Worm (Caenorhabditis elegans) whole organism, L1 larva: ENCODE results near the gene cor-1.
"Not testable (repeated sequence)": the region's sequence is repeated elsewhere in the genome, so short reads cannot be mapped to it uniquely, and the experiment has no call there.

Experiments used
- C04F5.9 ChIP-seq: sonication (generic microtip); optimal IDR thresholded peaks from 2 replicates; lab custom pipeline; 2016; ENCODE audit warnings: missing genetic modification characterization, missing compliant biosample characterization
- C16A3.4 ChIP-seq: fragments of 150-350 bp; optimal IDR thresholded peaks from 2 replicates; lab custom pipeline; 2014; ENCODE audit warnings: missing biosample characterization, missing genetic modification characterization
- F16B12.6 ChIP-seq: fragments of 150-350 bp; optimal IDR thresholded peaks from 2 replicates; lab custom pipeline; 2014; ENCODE audit warnings: missing biosample characterization, missing genetic modification characterization
- aha-1 ChIP-seq: fragments of 150-350 bp; optimal IDR thresholded peaks from 2 replicates; lab custom pipeline; 2014; ENCODE audit warnings: missing biosample characterization, missing genetic modification characterization
- blmp-1 ChIP-seq: fragments of 150-350 bp; optimal IDR thresholded peaks from 2 replicates; lab custom pipeline; 2014; ENCODE audit warnings: missing biosample characterization, missing genetic modification characterization
- ceh-8 ChIP-seq: fragments of 200-800 bp; sonication (Bioruptor generic); optimal IDR thresholded peaks from 2 replicates; lab custom pipeline; 2018; ENCODE audit warnings: mild to moderate bottlenecking, missing genetic modification characterization, moderate library complexity, missing compliant biosample characterization
- ceh-82 ChIP-seq, 3 experiments: fragments of 150-350 bp in 1 of 3; sonication (generic microtip) in 2 of 3; optimal IDR thresholded peaks; 2 replicates each; lab custom pipeline; 2014 to 2017; ENCODE audit warnings: missing biosample characterization in 3 of 3, missing genetic modification characterization in 3 of 3
- dsc-1 ChIP-seq: sonication (generic microtip); optimal IDR thresholded peaks from 2 replicates; lab custom pipeline; 2016; ENCODE audit warnings: mild to moderate bottlenecking, missing genetic modification characterization, missing compliant biosample characterization
- efl-1 ChIP-seq, 4 experiments: fragments of 150-350 bp; optimal IDR thresholded peaks in 3 of 4; peaks in 1 of 4; 1 replicate in 1 of 4; 2 replicates in 3 of 4; lab custom pipeline; 2014; ENCODE audit warnings: missing biosample characterization in 2 of 4, missing genetic modification characterization in 2 of 4, missing genetic modification reagents in 2 of 4
- efl-3 ChIP-seq: fragments of 200-800 bp; sonication (Bioruptor generic); optimal IDR thresholded peaks from 2 replicates; lab custom pipeline; 2018; ENCODE audit warnings: mild to moderate bottlenecking, missing genetic modification characterization, missing compliant biosample characterization
- egl-27 ChIP-seq, 2 experiments: fragments of 150-350 bp in 1 of 2; sonication (generic microtip); optimal IDR thresholded peaks; 3 replicates each; lab custom pipeline; 2017 to 2018; ENCODE audit warnings: missing biosample characterization in 2 of 2, missing genetic modification characterization in 2 of 2, missing genetic modification reagents in 2 of 2
- fos-1 ChIP-seq: fragments of 150-350 bp; optimal IDR thresholded peaks from 2 replicates; lab custom pipeline; 2014; ENCODE audit warnings: missing biosample characterization, missing genetic modification characterization
- grh-1 ChIP-seq: fragments of 200-800 bp; sonication (Bioruptor generic); IDR thresholded peaks from 2 replicates; pipeline ENCODE4 v1.3.6; 2022; ENCODE audit warnings: missing genetic modification reagents, missing genetic modification characterization, missing compliant biosample characterization
- hlh-17 ChIP-seq: fragments of 200-800 bp; sonication (Bioruptor generic); optimal IDR thresholded peaks from 2 replicates; lab custom pipeline; 2018; ENCODE audit warnings: missing genetic modification characterization, mild to moderate bottlenecking, missing compliant biosample characterization, moderate library complexity, borderline replicate concordance
- hpl-2 ChIP-seq: fragments of 150-350 bp; optimal IDR thresholded peaks from 2 replicates; lab custom pipeline; 2014; ENCODE audit warnings: missing biosample characterization, missing genetic modification reagents, missing genetic modification characterization
- irx-1 ChIP-seq: sonication (generic microtip); optimal IDR thresholded peaks from 2 replicates; lab custom pipeline; 2016; ENCODE audit warnings: missing genetic modification characterization, missing compliant biosample characterization
- isw-1 ChIP-seq: fragments of 200-800 bp; sonication (Bioruptor generic); IDR thresholded peaks from 2 replicates; pipeline ENCODE4 v1.3.6; 2022; ENCODE audit warnings: missing genetic modification characterization, missing compliant biosample characterization
- jun-1 ChIP-seq: fragments of 150-350 bp; optimal IDR thresholded peaks from 2 replicates; lab custom pipeline; 2014; ENCODE audit warnings: missing biosample characterization, missing genetic modification reagents, missing genetic modification characterization
- lin-15B ChIP-seq: fragments of 150-350 bp; sonication (generic microtip); optimal IDR thresholded peaks from 3 replicates; lab custom pipeline; 2014; ENCODE audit warnings: missing biosample characterization, missing genetic modification characterization
- lin-39 ChIP-seq: fragments of 150-350 bp; optimal IDR thresholded peaks from 2 replicates; lab custom pipeline; 2014; ENCODE audit warnings: missing biosample characterization, missing genetic modification reagents, missing genetic modification characterization
- lir-3 ChIP-seq: sonication (generic microtip); optimal IDR thresholded peaks from 2 replicates; lab custom pipeline; 2016; ENCODE audit warnings: mild to moderate bottlenecking, missing genetic modification characterization, moderate library complexity, missing compliant biosample characterization; ENCODE audit not compliant: poor library complexity
- lsy-2 ChIP-seq, 2 experiments: fragments of 150-350 bp; optimal IDR thresholded peaks; 2 replicates each; lab custom pipeline; 2014; ENCODE audit warnings: missing biosample characterization in 2 of 2, missing genetic modification characterization in 2 of 2
- mdl-1 ChIP-seq, 2 experiments: fragments of 150-350 bp; optimal IDR thresholded peaks; 2 replicates each; lab custom pipeline; 2014 to 2017; ENCODE audit warnings: missing biosample characterization in 2 of 2, missing genetic modification characterization in 2 of 2, inconsistent platforms in 1 of 2
- mef-2 ChIP-seq: fragments of 150-350 bp; optimal IDR thresholded peaks from 2 replicates; lab custom pipeline; 2014; ENCODE audit warnings: missing biosample characterization, missing genetic modification characterization
- nhr-11 ChIP-seq: fragments of 150-350 bp; optimal IDR thresholded peaks from 2 replicates; lab custom pipeline; 2014; ENCODE audit warnings: missing biosample characterization, missing genetic modification characterization
- nhr-12 ChIP-seq: sonication (generic microtip); optimal IDR thresholded peaks from 2 replicates; lab custom pipeline; 2017; ENCODE audit warnings: missing biosample characterization, missing genetic modification characterization
- nhr-19 ChIP-seq: fragments of 200-800 bp; sonication (Bioruptor generic); conservative IDR thresholded peaks from 2 replicates; pipeline ENCODE4 v1.3.6; 2022; ENCODE audit warnings: missing genetic modification characterization, missing compliant biosample characterization
- nhr-20 ChIP-seq: sonication (generic microtip); optimal IDR thresholded peaks from 2 replicates; lab custom pipeline; 2016; ENCODE audit warnings: mild to moderate bottlenecking, missing genetic modification characterization, missing compliant biosample characterization
- nhr-28 ChIP-seq: fragments of 150-350 bp; optimal IDR thresholded peaks from 2 replicates; lab custom pipeline; 2014; ENCODE audit warnings: missing biosample characterization, missing genetic modification characterization
- nhr-71 ChIP-seq: sonication (generic microtip); optimal IDR thresholded peaks from 2 replicates; lab custom pipeline; 2016; ENCODE audit warnings: mild to moderate bottlenecking, missing genetic modification characterization, moderate library complexity, missing compliant biosample characterization
- nhr-77 ChIP-seq: fragments of 150-350 bp; optimal IDR thresholded peaks from 2 replicates; lab custom pipeline; 2014; ENCODE audit warnings: missing biosample characterization, missing genetic modification characterization
- nhr-84 ChIP-seq: sonication (generic microtip); optimal IDR thresholded peaks from 2 replicates; lab custom pipeline; 2017; ENCODE audit warnings: missing biosample characterization, missing genetic modification characterization
- nhr-85 ChIP-seq: sonication (generic microtip); peaks from one replicate; lab custom pipeline; 2016; ENCODE audit warnings: missing genetic modification characterization, inconsistent platforms, missing compliant biosample characterization
- pag-3 ChIP-seq: sonication (generic microtip); optimal IDR thresholded peaks from 2 replicates; lab custom pipeline; 2017; ENCODE audit warnings: missing genetic modification characterization, mild to moderate bottlenecking, missing compliant biosample characterization, antibody characterized with exemption, borderline replicate concordance; ENCODE audit not compliant: insufficient read depth
- rnt-1 ChIP-seq: sonication (generic microtip); optimal IDR thresholded peaks from 2 replicates; lab custom pipeline; 2016; ENCODE audit warnings: mild to moderate bottlenecking, missing genetic modification characterization, moderate library complexity, missing compliant biosample characterization
- snpc-4 ChIP-seq: fragments of 150-350 bp; optimal IDR thresholded peaks from 2 replicates; lab custom pipeline; 2014; ENCODE audit warnings: missing biosample characterization, missing genetic modification characterization
- snu-23 ChIP-seq: sonication (generic microtip); optimal IDR thresholded peaks from 2 replicates; lab custom pipeline; 2016; ENCODE audit warnings: missing genetic modification characterization, missing compliant biosample characterization
- sox-4 ChIP-seq: sonication (generic microtip); optimal IDR thresholded peaks from 2 replicates; lab custom pipeline; 2016; ENCODE audit warnings: missing genetic modification characterization, missing compliant biosample characterization
- sptf-1 ChIP-seq: fragments of 150-350 bp; optimal IDR thresholded peaks from 2 replicates; lab custom pipeline; 2014; ENCODE audit warnings: missing biosample characterization, missing genetic modification characterization
- unc-30 ChIP-seq: sonication (generic microtip); optimal IDR thresholded peaks from 2 replicates; lab custom pipeline; 2017; ENCODE audit warnings: missing biosample characterization, missing genetic modification characterization
- unc-86 ChIP-seq: sonication (generic microtip); optimal IDR thresholded peaks from 2 replicates; lab custom pipeline; 2016; ENCODE audit warnings: missing genetic modification characterization, missing compliant biosample characterization
- ztf-11 ChIP-seq, 2 experiments: sonication (generic microtip); optimal IDR thresholded peaks; 2 replicates each; lab custom pipeline; 2016 to 2017; ENCODE audit warnings: missing genetic modification characterization in 2 of 2, missing biosample characterization in 1 of 2, missing compliant biosample characterization in 1 of 2

Gene cor-1

DNA sequence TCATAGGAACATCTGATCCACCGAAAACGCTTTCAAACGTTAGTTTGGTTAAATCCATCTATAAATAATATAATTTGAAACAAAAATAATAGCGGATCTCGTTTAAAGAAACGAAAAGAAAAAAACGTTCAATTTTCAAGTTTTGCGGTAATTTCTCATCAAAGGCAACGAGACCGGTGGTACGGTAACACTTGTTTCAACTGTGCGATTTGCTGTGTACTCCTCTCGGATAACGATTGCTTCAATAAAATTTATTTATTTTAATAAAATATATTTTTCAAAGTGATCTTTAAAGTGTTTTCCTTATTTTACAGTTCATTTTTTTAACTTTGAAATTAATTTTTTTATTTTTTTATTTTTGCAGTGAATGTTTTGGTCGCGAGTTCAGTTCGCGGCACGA lies 30.3 kb upstream of the cor-1 start, which contains the start of the genes rde-4 and cox-14 (continued):
- TF ChIP-seq mdl-1 (tag; optimal IDR thresholded peaks at IDR 0.05; lab: Kevin White, UChicago) (peak in 1 of 2 experiments; percentile 76), ztf-11 (tag; optimal IDR thresholded peaks at IDR 0.05; lab: Kevin White, UChicago) (peak in 1 of 2 experiments; percentile 44)

ce11 chrIII:10221860-10222259 lies 27.1 kb upstream of the cor-1 start, which contains the start of gene Y70G10A.4:
Gene Y70G10A.4 (plus strand): TSS chrIII:10222160.
- not testable (repeated sequence) for TF ChIP-seq mef-2; nhr-71; sptf-1 (tag; lab: Kevin White, UChicago)
- TF ChIP-seq, all 84 proteins: peak for 0; not testable (repeated sequence) for 84

DNA sequence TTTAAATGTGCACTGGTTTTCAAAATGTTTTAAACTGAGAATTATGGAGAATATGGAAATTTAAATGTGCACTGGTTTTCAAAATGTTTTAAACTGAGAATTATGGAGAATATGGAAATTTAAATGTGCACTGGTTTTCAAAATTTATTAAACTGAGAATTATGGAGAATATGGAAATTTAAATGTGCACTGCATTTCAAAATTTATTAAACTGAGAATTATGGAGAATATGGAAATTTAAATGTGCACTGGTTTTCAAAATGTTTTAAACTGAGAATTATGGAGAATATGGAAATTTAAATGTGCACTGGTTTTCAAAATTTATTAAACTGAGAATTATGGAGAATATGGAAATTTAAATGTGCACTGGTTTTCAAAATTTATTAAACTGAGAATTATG lies 23.9 kb upstream of the cor-1 start:
- TF ChIP-seq lir-3 (tag; lab: Kevin White, UChicago) (peak; percentile 79), nhr-28 (tag; lab: Kevin White, UChicago) (peak; percentile 47)

DNA sequence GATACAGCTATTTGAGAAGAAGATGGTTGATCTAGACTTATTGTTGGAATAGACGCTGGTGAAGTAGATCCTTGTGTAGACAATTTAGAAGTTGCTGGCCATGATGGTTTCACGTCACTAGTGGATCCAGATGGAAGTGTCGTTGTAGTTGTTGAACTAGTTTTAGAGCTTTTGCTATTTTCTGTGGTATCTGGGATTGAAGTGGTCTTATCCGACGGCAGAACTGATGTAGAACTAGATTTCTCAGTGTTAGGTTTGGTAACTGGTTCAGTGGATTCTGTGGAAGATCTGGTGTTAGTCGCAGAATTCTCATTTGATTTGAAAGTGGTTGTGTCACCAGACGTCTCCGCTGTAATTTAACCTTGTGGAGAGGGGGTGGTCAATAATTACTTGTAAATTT lies 17.3 kb upstream of the cor-1 start:
- TF ChIP-seq F16B12.6 (tag; lab: Kevin White, UChicago) (no peak), nhr-11 (no peak), nhr-20 (no peak), aha-1 (tag; lab: Kevin White, UChicago) (no peak), hlh-17 (GFP tag; lab: Kevin White, UChicago) (no peak), lsy-2 (tag; optimal IDR thresholded peaks at IDR 0.05; lab: Kevin White, UChicago) (no peak), isw-1 (GFP tag; lab: Robert Waterston, UW) (no peak), hpl-2 (GFP tag; lab: Kevin White, UChicago) (no peak), grh-1 (GFP tag; lab: Robert Waterston, UW) (no peak), nhr-12 (tag; lab: Kevin White, UChicago) (no peak), snu-23 (GFP tag; lab: Kevin White, UChicago) (no peak), mdl-1 (tag; optimal IDR thresholded peaks at IDR 0.05; lab: Kevin White, UChicago) (no peak), rnt-1 (tag; lab: Kevin White, UChicago) (no peak), egl-27 (tag; optimal IDR thresholded peaks at IDR 0.05; lab: Kevin White, UChicago) (no peak), C16A3.4 (tag; lab: Kevin White, UChicago) (no peak), nhr-84 (tag; lab: Kevin White, UChicago) (no peak), efl-1 (optimal IDR thresholded peaks at IDR 0.05; lab: Kevin White, UChicago) (no peak), efl-1 (GFP tag; optimal IDR thresholded peaks at IDR 0.05 in 1 of 2; lab: Kevin White, UChicago) (no peak)
- TF ChIP-seq, all 84 proteins: peak for 0

DNA sequence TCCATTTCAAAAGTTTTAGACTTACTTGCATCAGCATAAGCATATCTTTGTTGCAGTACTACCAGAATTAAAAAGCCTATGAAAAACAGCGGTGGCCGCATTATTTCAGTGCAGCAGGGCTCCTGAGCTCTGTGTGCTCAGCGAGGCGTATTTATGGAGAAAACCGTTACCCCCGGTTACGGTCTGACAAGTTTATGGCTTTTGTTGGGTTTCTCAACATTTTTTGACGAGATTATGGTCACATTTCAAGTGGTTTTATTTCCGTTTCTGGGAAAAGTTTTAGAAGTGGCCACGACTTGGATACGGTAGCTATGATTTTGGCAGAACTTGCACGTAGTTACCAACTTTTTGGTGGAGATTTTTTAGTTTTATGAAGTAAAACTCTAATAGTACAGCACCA lies 14.9 kb upstream of the cor-1 start, which contains the start of gene paml-1:
Gene paml-1 (minus strand): TSS at position 101 of the 400 bp plus-strand sequence.
- TF ChIP-seq nhr-20 = no peak
- peak; percentile 40 for TF ChIP-seq nhr-85 (tag; lab: Kevin White, UChicago)
- no peak for TF ChIP-seq C04F5.9 (tag; lab: Kevin White, UChicago)
- TF ChIP-seq unc-30 (tag; lab: Kevin White, UChicago) = no peak
- no peak for TF ChIP-seq lin-39 (tag; lab: Kevin White, UChicago)

DNA sequence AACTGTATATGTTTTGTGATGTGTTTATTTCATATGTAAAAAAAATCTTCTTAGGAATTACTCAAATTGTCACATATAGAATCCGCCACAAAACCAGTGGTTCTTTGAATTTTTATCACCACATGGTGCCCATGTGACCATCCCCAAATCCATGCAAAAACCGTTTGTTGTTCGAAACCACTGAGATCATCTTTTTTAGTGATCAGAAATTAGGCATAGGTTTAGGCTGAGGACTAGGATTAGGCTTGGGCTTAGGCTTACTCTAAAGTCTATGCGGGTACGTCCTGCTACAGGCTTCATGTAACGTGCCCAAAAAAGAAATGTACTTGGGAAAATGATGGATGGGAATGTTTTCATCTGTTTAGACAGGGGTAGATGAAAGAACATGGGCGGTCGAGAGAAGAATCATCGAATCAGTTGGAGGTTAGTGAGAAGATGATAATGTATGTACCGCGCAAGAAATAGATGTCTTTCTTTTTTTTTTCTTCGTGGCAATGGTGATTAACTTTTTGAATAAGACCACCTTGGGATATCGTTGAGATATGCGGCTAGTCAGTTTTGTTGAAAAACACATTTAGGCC lies 12.5 kb upstream of the cor-1 start:
- TF ChIP-seq irx-1 (tag; lab: Kevin White, UChicago) = no peak
- no peak for TF ChIP-seq jun-1 (tag; lab: Kevin White, UChicago)
- no peak for TF ChIP-seq unc-86 (tag; lab: Kevin White, UChicago)
- TF ChIP-seq nhr-77 (tag; lab: Kevin White, UChicago) = no peak
- no peak for TF ChIP-seq pag-3 (tag; lab: Kevin White, UChicago)
- TF ChIP-seq nhr-71 = peak; percentile 37
- TF ChIP-seq efl-3 (GFP tag; lab: Kevin White, UChicago) = no peak
- no peak for TF ChIP-seq ceh-82 (tag; optimal IDR thresholded peaks at IDR 0.05; lab: Kevin White, UChicago)
- no peak for TF ChIP-seq hlh-17 (GFP tag; lab: Kevin White, UChicago)
- TF ChIP-seq snpc-4 = no peak
- no peak for TF ChIP-seq sox-4
- no peak for TF ChIP-seq lin-15B (tag; lab: Kevin White, UChicago)
- no peak for TF ChIP-seq C04F5.9 (tag; lab: Kevin White, UChicago)
- TF ChIP-seq ztf-11 (tag; optimal IDR thresholded peaks at IDR 0.05; lab: Kevin White, UChicago) = no peak
- TF ChIP-seq ceh-8 = no peak
- peak; percentile 62 for TF ChIP-seq blmp-1 (tag; lab: Kevin White, UChicago)
- no peak for TF ChIP-seq dsc-1 (tag; lab: Kevin White, UChicago)
- peak; percentile 28; the same call in 1 of the 2 replicates for TF ChIP-seq nhr-19 (GFP tag; lab: Robert Waterston, UW)
- no peak for TF ChIP-seq fos-1 (tag; lab: Kevin White, UChicago)
